Worm (Caenorhabditis elegans): ENCODE measurements around the gene cutl-21.

Gene cutl-21

DNA sequence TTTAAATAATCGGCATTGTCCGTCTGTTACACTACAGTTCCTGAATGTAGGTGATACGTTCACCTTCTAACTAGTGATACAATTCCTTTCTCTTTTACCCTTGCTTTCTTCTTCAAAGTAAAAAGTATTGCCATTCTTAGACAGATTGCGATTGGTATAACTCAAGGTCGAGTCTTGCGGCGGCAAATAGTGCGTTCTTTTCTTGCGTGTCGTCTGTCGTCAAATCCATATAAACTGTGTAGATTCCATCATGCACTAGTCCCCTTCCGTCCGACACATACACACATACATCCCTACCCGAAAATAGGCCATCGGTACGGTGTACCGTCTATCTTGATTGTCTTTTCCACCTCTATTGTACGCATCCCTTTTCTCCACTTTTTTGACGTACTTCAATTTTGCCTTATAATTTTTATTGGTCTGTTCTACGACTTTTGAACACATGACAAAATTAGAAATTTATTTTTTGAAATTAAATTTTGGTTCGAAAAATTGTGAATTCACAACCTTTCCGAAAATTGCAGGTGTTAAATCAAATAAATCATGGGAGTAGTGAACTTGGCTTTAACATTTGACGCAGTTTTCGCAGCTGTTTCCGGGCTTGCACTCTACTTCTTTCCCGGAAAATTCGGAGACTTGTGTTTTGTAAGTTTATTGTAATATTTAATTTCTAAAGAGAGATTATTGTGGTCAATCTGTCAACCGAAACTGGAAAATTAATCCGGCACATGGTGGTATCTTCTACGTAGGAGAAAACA lies 23.7 kb upstream of the cutl-21 start, which contains the start of gene C44C1.1:
Gene C44C1.1 (plus strand): TSS at position 525 of the 758 bp plus-strand sequence.
- TF ChIP-seq nhr-25 (tag; optimal IDR thresholded peaks at IDR 0.05) (peak; percentile 90), ceh-28 (tag; optimal IDR thresholded peaks at IDR 0.05) (no peak), mdl-1 (tag; optimal IDR thresholded peaks at IDR 0.05) (no peak), nhr-23 (tag; optimal IDR thresholded peaks at IDR 0.05) (peak; percentile 66), hmg-11 (tag; optimal IDR thresholded peaks at IDR 0.05) (peak; percentile 4), nhr-43 (tag; optimal IDR thresholded peaks at IDR 0.05; ENCODE audit: poor library complexity, severe bottlenecking) (peak; percentile 39)

DNA sequence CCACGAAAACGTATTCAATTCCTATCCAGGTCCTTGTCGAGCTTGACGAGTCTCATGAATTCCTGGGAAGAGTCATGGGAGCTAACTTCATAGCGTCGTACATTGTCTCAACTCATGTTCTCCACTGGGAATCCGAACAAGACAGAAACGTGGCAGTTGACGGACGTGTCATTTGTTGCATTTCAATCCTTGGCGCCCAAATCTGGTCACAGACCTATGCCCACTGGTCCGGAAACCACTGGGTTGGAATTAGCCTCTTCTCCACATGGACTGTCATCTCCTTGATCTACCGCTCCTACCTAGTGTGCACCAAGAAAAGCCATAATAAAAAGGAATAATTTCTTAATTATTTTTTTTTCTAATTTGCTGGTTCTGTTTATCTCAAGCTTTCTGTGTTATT lies 21.5 kb upstream of the cutl-21 start:
- TF ChIP-seq jun-1 (tag; optimal IDR thresholded peaks at IDR 0.05) (no peak), nhr-25 (tag; optimal IDR thresholded peaks at IDR 0.05) (no peak), mml-1 (tag; optimal IDR thresholded peaks at IDR 0.05) (no peak), nfya-1 (tag; optimal IDR thresholded peaks at IDR 0.05; ENCODE audit: insufficient read depth) (no peak), ama-1 (optimal IDR thresholded peaks at IDR 0.05) (no peak), daf-12 (tag; optimal IDR thresholded peaks at IDR 0.05) (no peak), zag-1 (tag; optimal IDR thresholded peaks at IDR 0.05) (no peak), ztf-11 (tag; optimal IDR thresholded peaks at IDR 0.05) (no peak), hmg-11 (tag; optimal IDR thresholded peaks at IDR 0.05) (no peak), nhr-12 (tag; optimal IDR thresholded peaks at IDR 0.05) (no peak)

DNA sequence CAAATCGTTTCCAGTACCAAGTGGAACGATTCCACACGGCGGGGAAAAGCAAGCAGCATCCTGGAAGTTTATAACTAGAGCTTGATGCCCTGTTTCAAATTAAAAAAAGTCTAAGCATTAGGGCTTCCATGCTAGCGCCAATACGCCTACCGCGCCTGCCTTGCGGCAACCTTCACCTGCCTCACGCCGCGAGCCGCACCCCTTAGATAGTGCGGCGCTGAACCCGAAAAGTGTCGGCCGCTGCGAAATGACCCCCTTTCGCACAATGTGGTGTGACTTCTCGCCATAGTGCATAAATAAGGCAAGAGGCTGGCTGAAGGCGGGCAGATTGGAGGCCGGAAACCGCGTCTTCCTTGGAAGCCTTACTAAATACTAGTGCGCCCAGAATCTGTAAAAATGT lies 17.7 kb upstream of the cutl-21 start:
- TF ChIP-seq eor-1 (tag; optimal IDR thresholded peaks at IDR 0.05) (no peak), snpc-4 (tag; optimal IDR thresholded peaks at IDR 0.05) (peak; percentile 74), fos-1 (tag; optimal IDR thresholded peaks at IDR 0.05) (no peak), ceh-9 (tag; optimal IDR thresholded peaks at IDR 0.05) (no peak), egl-5 (tag; optimal IDR thresholded peaks at IDR 0.05) (no peak)

DNA sequence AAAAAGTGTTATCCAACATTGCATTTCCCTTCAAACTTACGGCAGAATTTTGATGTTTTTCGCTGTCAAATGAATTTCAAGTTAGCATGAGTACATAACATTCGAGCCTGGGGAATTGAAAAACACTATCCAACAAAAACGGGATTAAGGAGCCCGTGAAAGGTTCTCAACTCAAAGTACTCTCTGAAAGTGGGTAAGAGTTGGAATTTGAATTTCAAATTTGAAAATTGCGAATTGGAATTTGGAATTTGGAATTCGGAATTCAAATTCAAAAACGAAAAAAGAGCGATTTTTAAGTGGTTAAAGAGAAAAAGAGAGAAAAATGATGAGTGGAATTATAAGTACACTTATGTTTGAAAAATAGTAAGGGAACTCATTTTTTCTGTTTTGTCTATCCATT lies 12.9 kb upstream of the cutl-21 start, which contains the start of the genes C09E10.3 and dgk-1:
Gene C09E10.3 (minus strand): TSS at position 101 of the 400 bp plus-strand sequence.
Gene dgk-1 (minus strand): TSS at position 183 of the 400 bp plus-strand sequence.
- TF ChIP-seq lsy-12 (tag; optimal IDR thresholded peaks at IDR 0.05), result no peak
- no peak for TF ChIP-seq ceh-16 (tag; optimal IDR thresholded peaks at IDR 0.05)
- no peak for TF ChIP-seq ztf-11 (tag; optimal IDR thresholded peaks at IDR 0.05)
- no peak for TF ChIP-seq ZK546.5 (tag; optimal IDR thresholded peaks at IDR 0.05)
- no peak for TF ChIP-seq nhr-43 (tag; optimal IDR thresholded peaks at IDR 0.05; ENCODE audit: poor library complexity, severe bottlenecking)
- TF ChIP-seq daf-12 (tag; optimal IDR thresholded peaks at IDR 0.05), result no peak
- TF ChIP-seq nhr-25 (tag; optimal IDR thresholded peaks at IDR 0.05), result no peak
- TF ChIP-seq lin-39 (tag; optimal IDR thresholded peaks at IDR 0.05), result no peak
- no peak for TF ChIP-seq aly-2 (tag; optimal IDR thresholded peaks at IDR 0.05)
- TF ChIP-seq elt-2 (tag; optimal IDR thresholded peaks at IDR 0.05), result no peak
- TF ChIP-seq jun-1 (tag; optimal IDR thresholded peaks at IDR 0.05), result no peak
- no peak for TF ChIP-seq zag-1 (tag; optimal IDR thresholded peaks at IDR 0.05)
- no peak for TF ChIP-seq ceh-9 (tag; optimal IDR thresholded peaks at IDR 0.05)
- no peak for TF ChIP-seq ama-1 (optimal IDR thresholded peaks at IDR 0.05)
- TF ChIP-seq elt-3 (tag; optimal IDR thresholded peaks at IDR 0.05), result no peak
- TF ChIP-seq nhr-28 (tag; optimal IDR thresholded peaks at IDR 0.05), result no peak
- TF ChIP-seq nhr-237 (tag; optimal IDR thresholded peaks at IDR 0.05), result no peak
- TF ChIP-seq ztf-4 (tag; optimal IDR thresholded peaks at IDR 0.05), result no peak
- TF ChIP-seq ceh-28 (tag; optimal IDR thresholded peaks at IDR 0.05), result no peak
- TF ChIP-seq snpc-4 (tag; optimal IDR thresholded peaks at IDR 0.05), result no peak

DNA sequence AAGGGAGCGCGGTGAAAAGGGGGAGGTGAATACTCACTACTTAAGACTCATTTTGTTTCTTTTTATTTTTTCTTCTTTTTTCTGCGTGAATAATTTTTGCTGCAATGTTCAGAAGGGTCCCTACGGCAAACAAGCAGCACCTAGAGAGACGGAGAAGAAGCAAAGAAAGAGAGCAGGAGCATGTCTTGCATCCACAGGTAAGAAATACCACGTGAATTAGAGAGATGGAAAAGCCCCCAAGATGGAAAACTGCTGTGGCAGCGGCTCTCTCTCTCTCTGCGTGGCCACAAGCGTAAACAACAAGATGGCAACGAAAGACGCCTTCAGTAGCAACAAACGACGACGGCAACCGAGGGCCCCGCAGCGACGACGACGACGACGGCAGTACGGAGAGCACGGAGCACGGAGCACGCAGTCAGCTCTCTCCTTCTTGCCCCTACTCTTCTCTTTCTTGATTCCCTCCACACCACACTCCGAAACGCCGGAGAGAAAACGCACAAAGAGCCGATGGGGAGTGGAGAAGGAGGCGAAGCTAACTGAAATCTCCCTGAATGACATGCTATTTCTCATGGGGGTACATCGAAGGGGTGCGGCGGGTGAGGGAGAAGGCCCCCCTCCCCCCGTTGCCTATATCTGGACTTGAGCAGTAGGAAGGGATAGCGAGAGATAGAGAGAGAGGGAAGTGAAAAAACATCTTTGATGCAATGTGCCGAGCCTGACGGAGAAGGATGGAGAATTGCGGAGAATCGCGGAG lies 11.3 kb upstream of the cutl-21 start:
- TF ChIP-seq lin-39 (tag; optimal IDR thresholded peaks at IDR 0.05), result peak; percentile 15
- TF ChIP-seq elt-3 (tag; optimal IDR thresholded peaks at IDR 0.05), result no peak
- TF ChIP-seq nhr-43 (tag; optimal IDR thresholded peaks at IDR 0.05; ENCODE audit: poor library complexity, severe bottlenecking), result no peak
- peak; percentile 57 for TF ChIP-seq hmg-11 (tag; optimal IDR thresholded peaks at IDR 0.05)
- peak; percentile 55 for TF ChIP-seq snpc-4 (tag; optimal IDR thresholded peaks at IDR 0.05)
- TF ChIP-seq elt-1 (tag; optimal IDR thresholded peaks at IDR 0.05), result peak; percentile 27
- no peak for TF ChIP-seq skn-1 (tag; optimal IDR thresholded peaks at IDR 0.05)
- no peak for TF ChIP-seq daf-12 (tag; optimal IDR thresholded peaks at IDR 0.05)
- no peak for TF ChIP-seq ZK546.5 (tag; optimal IDR thresholded peaks at IDR 0.05)
- TF ChIP-seq nfya-1 (tag; optimal IDR thresholded peaks at IDR 0.05; ENCODE audit: insufficient read depth), result peak; percentile 62
- peak; percentile 32 for TF ChIP-seq sea-2 (GFP tag; optimal IDR thresholded peaks at IDR 0.05)
- no peak for TF ChIP-seq ceh-9 (tag; optimal IDR thresholded peaks at IDR 0.05)
- peak; percentile 51 for TF ChIP-seq tbx-2 (tag; optimal IDR thresholded peaks at IDR 0.05)
- TF ChIP-seq ceh-28 (tag; optimal IDR thresholded peaks at IDR 0.05), result peak; percentile 4
- TF ChIP-seq ama-1 (optimal IDR thresholded peaks at IDR 0.05), result no peak
- peak; percentile 60 for TF ChIP-seq fkh-10 (GFP tag; optimal IDR thresholded peaks at IDR 0.05)
- TF ChIP-seq mdl-1 (tag; optimal IDR thresholded peaks at IDR 0.05), result peak; percentile 49
- no peak for TF ChIP-seq ztf-11 (tag; optimal IDR thresholded peaks at IDR 0.05)
- TF ChIP-seq mml-1 (tag; optimal IDR thresholded peaks at IDR 0.05), result no peak
- peak; percentile 3 for TF ChIP-seq zag-1 (tag; optimal IDR thresholded peaks at IDR 0.05)
- TF ChIP-seq pqm-1 (tag; optimal IDR thresholded peaks at IDR 0.05), result no peak
